Fruit fly (Drosophila melanogaster): ENCODE measurements around the gene Diedel.
A peak's percentile ranks its signal among the peaks of the same experiment; 100 is the strongest.

Diedel gene

dm6 chr3R:29503406-29504116 lies 9.9 kb downstream of the Diedel start, which contains the start of gene Trc8:
TSS of gene Trc8 (minus strand) at chr3R:29503797.
- TF ChIP-seq CG1603 (tag; optimal IDR thresholded peaks at IDR 0.05), result peak; percentile 60
- TF ChIP-seq ems (GFP tag; optimal IDR thresholded peaks at IDR 0.05), result no peak
- TF ChIP-seq salm (tag; optimal IDR thresholded peaks at IDR 0.05), result no peak
- TF ChIP-seq CG9727 (GFP tag; optimal IDR thresholded peaks at IDR 0.05), result no peak
- peak; percentile 90 for TF ChIP-seq tna (GFP tag; IDR thresholded peaks at IDR 0.05; ENCODE audit: partially characterized antibody)
- no peak for TF ChIP-seq kah (GFP tag; optimal IDR thresholded peaks at IDR 0.05)
- no peak for TF ChIP-seq h (optimal IDR thresholded peaks at IDR 0.05)
- no peak for TF ChIP-seq CG12155 (GFP tag; optimal IDR thresholded peaks at IDR 0.05)
- no peak for TF ChIP-seq ase (GFP tag; IDR thresholded peaks at IDR 0.05)
- peak; percentile 79 for TF ChIP-seq mld (GFP tag; IDR thresholded peaks at IDR 0.05; ENCODE audit: partially characterized antibody)
- no peak for TF ChIP-seq sisA (GFP tag; IDR thresholded peaks at IDR 0.05)
- no peak for TF ChIP-seq Hr78 (GFP tag; optimal IDR thresholded peaks at IDR 0.05)
- TF ChIP-seq jumu (GFP tag; optimal IDR thresholded peaks at IDR 0.05), result peak; percentile 3
- TF ChIP-seq chm (GFP tag; IDR thresholded peaks at IDR 0.05), result no peak
- no peak for TF ChIP-seq CG9817 (tag; optimal IDR thresholded peaks at IDR 0.05)
- TF ChIP-seq CG15479 (GFP tag; optimal IDR thresholded peaks at IDR 0.05), result no peak
- TF ChIP-seq CG6654 (GFP tag; optimal IDR thresholded peaks at IDR 0.05), result peak; percentile 98
- TF ChIP-seq H2.0 (GFP tag; IDR thresholded peaks at IDR 0.05), result no peak
- TF ChIP-seq CG6272 (GFP tag; IDR thresholded peaks at IDR 0.05), result peak; percentile 43; the same call in 1 of the 2 replicates
- TF ChIP-seq chif (GFP tag; optimal IDR thresholded peaks at IDR 0.05), result no peak
- no peak for TF ChIP-seq Abd-B (GFP tag; optimal IDR thresholded peaks at IDR 0.05)
- no peak for TF ChIP-seq run (tag; optimal IDR thresholded peaks at IDR 0.05)
- TF ChIP-seq CG8089 (GFP tag; optimal IDR thresholded peaks at IDR 0.05), result no peak
- TF ChIP-seq tio (GFP tag; optimal IDR thresholded peaks at IDR 0.05), result no peak
- TF ChIP-seq dpn (GFP tag; optimal IDR thresholded peaks at IDR 0.05), result peak in 1 of 2 experiments; percentile 26
- TF ChIP-seq CG43689 (GFP tag; IDR thresholded peaks at IDR 0.05), result no peak
- TF ChIP-seq zf30C (GFP tag; optimal IDR thresholded peaks at IDR 0.05), result no peak
- no peak for TF ChIP-seq otp (GFP tag; IDR thresholded peaks at IDR 0.05)
- TF ChIP-seq CoRest (tag; optimal IDR thresholded peaks at IDR 0.05), result peak; percentile 20
- no peak for TF ChIP-seq D (optimal IDR thresholded peaks at IDR 0.05)
- TF ChIP-seq D (GFP tag; optimal IDR thresholded peaks at IDR 0.05), result no peak
- TF ChIP-seq CG9876 (GFP tag; optimal IDR thresholded peaks at IDR 0.05), result no peak
- TF ChIP-seq CG11247 (GFP tag; IDR thresholded peaks at IDR 0.05), result no peak
- TF ChIP-seq amos (GFP tag; IDR thresholded peaks at IDR 0.05; ENCODE audit: partially characterized antibody), result peak; percentile 93
- no peak for TF ChIP-seq CG2678 (tag; optimal IDR thresholded peaks at IDR 0.05)
- TF ChIP-seq CG7372 (GFP tag; IDR thresholded peaks at IDR 0.05), result no peak
- TF ChIP-seq tap (tag; optimal IDR thresholded peaks at IDR 0.05), result no peak
- TF ChIP-seq CG17385 (GFP tag; optimal IDR thresholded peaks at IDR 0.05), result no peak
- no peak for TF ChIP-seq jing (GFP tag; optimal IDR thresholded peaks at IDR 0.05)
- TF ChIP-seq CG13424 (tag; optimal IDR thresholded peaks at IDR 0.05), result no peak
- TF ChIP-seq kni (GFP tag; optimal IDR thresholded peaks at IDR 0.05), result no peak
- no peak for TF ChIP-seq Fer2 (tag; optimal IDR thresholded peaks at IDR 0.05)
- TF ChIP-seq Ets97D (GFP tag; optimal IDR thresholded peaks at IDR 0.05), result peak; percentile 42
- no peak for TF ChIP-seq lmd (GFP tag; IDR thresholded peaks at IDR 0.05)
- TF ChIP-seq CG13775 (GFP tag; optimal IDR thresholded peaks at IDR 0.05), result no peak
- TF ChIP-seq Mes4 (GFP tag; optimal IDR thresholded peaks at IDR 0.05), result no peak
- no peak for TF ChIP-seq Ada2b (GFP tag; IDR thresholded peaks at IDR 0.05)
- no peak for TF ChIP-seq ken (GFP tag; IDR thresholded peaks at IDR 0.05)
- TF ChIP-seq disco-r (GFP tag; optimal IDR thresholded peaks at IDR 0.05), result no peak
- peak; percentile 87 for TF ChIP-seq CG6791 (GFP tag; IDR thresholded peaks at IDR 0.05; ENCODE audit: partially characterized antibody)
